Fruit fly (Drosophila melanogaster) whole organism, embryonic: ENCODE results near the gene Vps4.

Experiments used
- ATbp ChIP-seq: fragments of 200-800 bp; sonication (Bioruptor generic); optimal IDR thresholded peaks from 2 replicates; lab custom pipeline; 2017; ENCODE audit warnings: missing biosample characterization, mild to moderate bottlenecking, missing genetic modification characterization, missing genetic modification reagents
- Blimp-1 ChIP-seq: fragments of 200-800 bp; sonication (Bioruptor generic); optimal IDR thresholded peaks from 3 replicates; lab custom pipeline; 2018; ENCODE audit warnings: missing biosample characterization, missing genetic modification characterization, mild to moderate bottlenecking, moderate library complexity, missing genetic modification reagents
- CG10209 ChIP-seq: fragments of 200-800 bp; sonication (Bioruptor generic); optimal IDR thresholded peaks from 3 replicates; lab custom pipeline; 2017; ENCODE audit warnings: missing biosample characterization, mild to moderate bottlenecking, missing genetic modification characterization, missing genetic modification reagents
- CG11247 ChIP-seq: fragments of 200-800 bp; sonication (Bioruptor generic); IDR thresholded peaks from 2 replicates; pipeline ENCODE4 v1.3.6; 2022; ENCODE audit warnings: missing biosample characterization, missing genetic modification characterization
- CG13296 ChIP-seq: fragments of 200-800 bp; sonication (Bioruptor generic); optimal IDR thresholded peaks from 3 replicates; lab custom pipeline; 2018; ENCODE audit warnings: missing biosample characterization, mild to moderate bottlenecking, missing genetic modification characterization
- CG14441 ChIP-seq: fragments of 200-800 bp; sonication (Bioruptor generic); IDR thresholded peaks from 2 replicates; pipeline ENCODE4 v1.3.6; 2022; ENCODE audit warnings: missing biosample characterization, missing genetic modification characterization
- CG17829 ChIP-seq: fragments of 200-800 bp; optimal IDR thresholded peaks from 2 replicates; lab custom pipeline; 2019; ENCODE audit warnings: missing biosample characterization, mild to moderate bottlenecking, missing genetic modification characterization, moderate library complexity
- CG18262 ChIP-seq: fragments of 200-800 bp; optimal IDR thresholded peaks from 3 replicates; lab custom pipeline; 2019; ENCODE audit warnings: missing biosample characterization, mild to moderate bottlenecking, missing genetic modification characterization, moderate library complexity
- CG18599 ChIP-seq: fragments of 200-800 bp; sonication (Bioruptor generic); optimal IDR thresholded peaks from 3 replicates; lab custom pipeline; 2017; ENCODE audit warnings: missing biosample characterization, missing genetic modification characterization, mild to moderate bottlenecking, moderate library complexity, missing genetic modification reagents
- CG2129 ChIP-seq: fragments of 200-800 bp; sonication (Bioruptor generic); IDR thresholded peaks from 2 replicates; pipeline ENCODE4 v1.3.6; 2022; ENCODE audit warnings: missing biosample characterization, missing genetic modification characterization; ENCODE audit not compliant: partially characterized antibody
- CG2202 ChIP-seq: fragments of 200-800 bp; sonication (Bioruptor generic); optimal IDR thresholded peaks from 2 replicates; lab custom pipeline; 2018; ENCODE audit warnings: missing biosample characterization, mild to moderate bottlenecking, missing genetic modification characterization
- CG30403 ChIP-seq: fragments of 200-800 bp; sonication (Bioruptor generic); optimal IDR thresholded peaks from 3 replicates; lab custom pipeline; 2016; ENCODE audit warnings: missing biosample characterization, missing genetic modification characterization
- CG30431 ChIP-seq: fragments of 200-800 bp; sonication (Bioruptor generic); optimal IDR thresholded peaks from 2 replicates; lab custom pipeline; 2017; ENCODE audit warnings: missing biosample characterization, missing genetic modification characterization
- CG33213 ChIP-seq: fragments of 200-800 bp; sonication (Bioruptor generic); optimal IDR thresholded peaks from 3 replicates; lab custom pipeline; 2016; ENCODE audit warnings: missing biosample characterization, missing genetic modification characterization
- CG4404 ChIP-seq: fragments of 200-800 bp; sonication (Bioruptor generic); IDR thresholded peaks from 2 replicates; pipeline ENCODE4 v1.3.6; 2022; ENCODE audit warnings: missing biosample characterization, missing genetic modification characterization
- CG5245 ChIP-seq: fragments of 200-800 bp; sonication (Bioruptor generic); optimal IDR thresholded peaks from 3 replicates; lab custom pipeline; 2016; ENCODE audit warnings: missing biosample characterization, missing genetic modification characterization
- CG6272 ChIP-seq: fragments of 200-800 bp; sonication (Bioruptor generic); IDR thresholded peaks from 2 replicates; pipeline ENCODE4 v1.3.6; 2022; ENCODE audit warnings: missing biosample characterization, missing genetic modification characterization
- CG8089 ChIP-seq: fragments of 200-800 bp; sonication (Bioruptor generic); optimal IDR thresholded peaks from 3 replicates; lab custom pipeline; 2016; ENCODE audit warnings: missing biosample characterization, missing genetic modification characterization
- CG8290 ChIP-seq, 3 experiments: fragments of 200-800 bp; sonication (Bioruptor generic); optimal IDR thresholded peaks; 2 replicates each; lab custom pipeline; 2016 to 2019; ENCODE audit warnings: missing biosample characterization in 3 of 3, missing genetic modification characterization in 3 of 3, mild to moderate bottlenecking in 2 of 3, moderate library complexity in 1 of 3
- CG9609 ChIP-seq: fragments of 200-800 bp; sonication (Bioruptor generic); optimal IDR thresholded peaks from 3 replicates; lab custom pipeline; 2016; ENCODE audit warnings: missing biosample characterization, missing genetic modification characterization
- CG9727 ChIP-seq: fragments of 200-800 bp; sonication (Bioruptor generic); optimal IDR thresholded peaks from 3 replicates; lab custom pipeline; 2017; ENCODE audit warnings: missing biosample characterization, mild to moderate bottlenecking, missing genetic modification characterization
- CHES-1-like ChIP-seq: fragments of 200-800 bp; sonication (Bioruptor generic); optimal IDR thresholded peaks from 2 replicates; lab custom pipeline; 2016; ENCODE audit warnings: missing biosample characterization, missing genetic modification characterization
- Chrac-16 ChIP-seq: fragments of 200-800 bp; sonication (Bioruptor generic); optimal IDR thresholded peaks from 3 replicates; lab custom pipeline; 2016; ENCODE audit warnings: missing biosample characterization, missing genetic modification characterization
- CrebB ChIP-seq: fragments of 200-800 bp; sonication (Bioruptor generic); optimal IDR thresholded peaks from 3 replicates; lab custom pipeline; 2018; ENCODE audit warnings: missing biosample characterization, mild to moderate bottlenecking, missing genetic modification characterization
- Deaf1 ChIP-seq: fragments of 200-800 bp; optimal IDR thresholded peaks from 3 replicates; lab custom pipeline; 2019; ENCODE audit warnings: missing biosample characterization, mild to moderate bottlenecking, missing genetic modification characterization, moderate library complexity
- Dek ChIP-seq: fragments of 200-800 bp; sonication (Bioruptor generic); optimal IDR thresholded peaks from 3 replicates; lab custom pipeline; 2019; ENCODE audit warnings: missing biosample characterization, mild to moderate bottlenecking, missing genetic modification characterization, moderate library complexity
- Lpt ChIP-seq: fragments of >200 bp; optimal IDR thresholded peaks from 2 replicates; lab custom pipeline; 2018; ENCODE audit warnings: missing biosample characterization, missing genetic modification characterization
- MESR4 ChIP-seq: fragments of 200-800 bp; sonication (Bioruptor generic); optimal IDR thresholded peaks from 2 replicates; lab custom pipeline; 2018; ENCODE audit warnings: missing biosample characterization, mild to moderate bottlenecking, missing genetic modification characterization, moderate library complexity
- Max ChIP-seq: fragments of 200-800 bp; sonication (Bioruptor generic); optimal IDR thresholded peaks from 2 replicates; lab custom pipeline; 2016; ENCODE audit warnings: missing biosample characterization, mild to moderate bottlenecking, missing genetic modification characterization
- Nf-YC ChIP-seq: fragments of 200-800 bp; optimal IDR thresholded peaks from 3 replicates; lab custom pipeline; 2019; ENCODE audit warnings: missing biosample characterization, mild to moderate bottlenecking, missing genetic modification characterization, moderate library complexity
- Oaz ChIP-seq: fragments of 200-800 bp; sonication (Bioruptor generic); IDR thresholded peaks from 2 replicates; pipeline ENCODE4 v1.3.6; 2022; ENCODE audit warnings: missing biosample characterization, missing genetic modification characterization
- Scr ChIP-seq: fragments of 200-800 bp; sonication (Bioruptor generic); IDR thresholded peaks from 2 replicates; pipeline ENCODE4 v1.3.6; 2022; ENCODE audit warnings: missing biosample characterization, missing genetic modification characterization; ENCODE audit not compliant: partially characterized antibody
- Sox102F ChIP-seq: fragments of 200-800 bp; sonication (Bioruptor generic); optimal IDR thresholded peaks from 2 replicates; lab custom pipeline; 2018; ENCODE audit warnings: missing biosample characterization, mild to moderate bottlenecking, missing genetic modification characterization, moderate library complexity
- Spps ChIP-seq: fragments of 200-800 bp; sonication (Bioruptor generic); optimal IDR thresholded peaks from 2 replicates; lab custom pipeline; 2018; ENCODE audit warnings: missing biosample characterization, mild to moderate bottlenecking, missing genetic modification characterization
- Vsx1 ChIP-seq: fragments of 200-800 bp; sonication (Bioruptor generic); optimal IDR thresholded peaks from 2 replicates; lab custom pipeline; 2017; ENCODE audit warnings: missing biosample characterization, mild to moderate bottlenecking, missing genetic modification characterization, missing genetic modification reagents
- Xbp1 ChIP-seq: fragments of 200-800 bp; sonication (Bioruptor generic); optimal IDR thresholded peaks from 3 replicates; lab custom pipeline; 2016; ENCODE audit warnings: missing biosample characterization, mild to moderate bottlenecking, missing genetic modification characterization
- az2 ChIP-seq: fragments of 200-800 bp; sonication (Bioruptor generic); optimal IDR thresholded peaks from 3 replicates; lab custom pipeline; 2016; ENCODE audit warnings: missing biosample characterization, missing genetic modification characterization
- bowl ChIP-seq: fragments of 200-800 bp; sonication (Bioruptor generic); IDR thresholded peaks from 2 replicates; pipeline ENCODE4 v1.3.6; 2022; ENCODE audit warnings: missing biosample characterization, missing genetic modification characterization
- fd64A ChIP-seq: fragments of 200-800 bp; sonication (Bioruptor generic); optimal IDR thresholded peaks from 3 replicates; lab custom pipeline; 2018; ENCODE audit warnings: missing biosample characterization, mild to moderate bottlenecking, missing genetic modification characterization
- gfzf ChIP-seq: fragments of 200-800 bp; sonication (Bioruptor generic); optimal IDR thresholded peaks from 2 replicates; lab custom pipeline; 2016; ENCODE audit warnings: missing biosample characterization, mild to moderate bottlenecking, missing genetic modification characterization, moderate library complexity
- ham ChIP-seq: fragments of 200-800 bp; sonication (Bioruptor generic); IDR thresholded peaks from 2 replicates; pipeline ENCODE4 v1.3.6; 2022; ENCODE audit warnings: missing biosample characterization, missing genetic modification characterization
- hbn ChIP-seq: fragments of 200-800 bp; sonication (Bioruptor generic); IDR thresholded peaks from 2 replicates; pipeline ENCODE4 v1.3.6; 2022; ENCODE audit warnings: missing biosample characterization, missing genetic modification characterization; ENCODE audit not compliant: partially characterized antibody
- her ChIP-seq: fragments of 200-800 bp; sonication (Bioruptor generic); optimal IDR thresholded peaks from 2 replicates; lab custom pipeline; 2016; ENCODE audit warnings: missing biosample characterization, missing genetic modification characterization
- nerfin-1 ChIP-seq: fragments of 200-800 bp; sonication (Bioruptor generic); optimal IDR thresholded peaks from 3 replicates; lab custom pipeline; 2019; ENCODE audit warnings: missing biosample characterization, mild to moderate bottlenecking, missing genetic modification characterization, moderate library complexity
- pzg ChIP-seq: fragments of 200-800 bp; sonication (Bioruptor generic); optimal IDR thresholded peaks from 3 replicates; lab custom pipeline; 2018; ENCODE audit warnings: missing biosample characterization, mild to moderate bottlenecking, missing genetic modification characterization, moderate library complexity
- trh ChIP-seq: fragments of 200-800 bp; sonication (Bioruptor generic); optimal IDR thresholded peaks from 2 replicates; lab custom pipeline; 2016; ENCODE audit warnings: missing biosample characterization, missing genetic modification characterization
- ttk ChIP-seq: fragments of 200-800 bp; sonication (Bioruptor generic); IDR thresholded peaks from 2 replicates; pipeline ENCODE4 v2.1.2; 2022; ENCODE audit warnings: missing biosample characterization, missing genetic modification characterization
- zen ChIP-seq: fragments of 200-800 bp; sonication (Bioruptor generic); optimal IDR thresholded peaks from 3 replicates; lab custom pipeline; 2018; ENCODE audit warnings: missing biosample characterization, mild to moderate bottlenecking, missing genetic modification characterization, moderate library complexity
- zen2 ChIP-seq: fragments of 200-800 bp; sonication (Bioruptor generic); IDR thresholded peaks from 3 replicates; pipeline ENCODE4 v1.3.6; 2022; ENCODE audit warnings: missing biosample characterization, missing genetic modification characterization; ENCODE audit not compliant: partially characterized antibody

Gene Vps4

DNA sequence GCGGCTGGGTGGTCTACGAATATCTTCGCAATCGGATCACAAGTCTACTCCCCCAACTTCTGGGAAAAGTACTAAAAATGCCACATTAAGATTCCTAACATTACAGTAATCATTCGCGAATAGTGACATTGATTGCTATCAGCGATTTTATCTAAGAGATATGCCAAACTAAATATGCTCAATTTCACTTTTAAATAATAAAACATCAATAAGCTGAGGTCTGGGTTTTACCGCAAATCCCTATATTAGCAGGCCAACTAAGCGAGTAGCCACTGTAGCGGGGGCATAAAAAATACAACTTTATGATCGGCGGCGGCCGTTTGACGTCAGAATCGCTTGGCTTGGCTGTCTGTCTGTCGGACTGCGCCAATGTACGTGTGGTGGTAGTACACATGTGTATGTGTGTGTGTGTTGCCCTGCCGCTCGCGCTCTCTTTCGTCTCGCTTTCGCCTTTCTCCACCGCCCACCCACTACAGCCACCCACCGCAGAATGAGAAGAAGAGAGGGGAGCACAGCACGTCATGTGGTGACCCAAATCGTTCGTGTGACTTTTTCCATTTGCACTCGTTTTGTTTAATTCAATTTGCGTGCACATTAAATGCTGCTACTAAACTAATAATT lies 27.1 kb upstream of the Vps4 start (continued):
- TF ChIP-seq Nf-YC (tag; lab: Kevin White, UChicago) (peak; percentile 81), ATbp (GFP tag; lab: Kevin White, UChicago) (peak; percentile 96), CHES-1-like (GFP tag; lab: Kevin White, UChicago) (peak; percentile 95), Deaf1 (tag; lab: Kevin White, UChicago) (peak; percentile 69), CG33213 (peak; percentile 84), Blimp-1 (GFP tag; lab: Kevin White, UChicago) (peak; percentile 88), Oaz (peak; percentile 86), Xbp1 (GFP tag; lab: Kevin White, UChicago) (peak; percentile 98), trh (GFP tag; lab: Kevin White, UChicago) (peak; percentile 76), gfzf (no peak), Scr (no peak), CG10209 (peak; percentile 93), fd64A (peak; percentile 90), Spps (tag; lab: Kevin White, UChicago) (peak; percentile 40), hbn (GFP tag; lab: Robert Waterston, UW) (no peak), CG8089 (peak; percentile 84), zen (tag; lab: Kevin White, UChicago) (peak; percentile 66), nerfin-1 (tag; lab: Kevin White, UChicago) (peak; percentile 84), CG18599 (GFP tag; lab: Kevin White, UChicago) (peak; percentile 95), ttk (peak; percentile 94), Sox102F (peak; percentile 97), Max (GFP tag; lab: Kevin White, UChicago) (peak; percentile 77), pzg (peak; percentile 20), Vsx1 (GFP tag; lab: Kevin White, UChicago) (peak; percentile 76), CG8290 (GFP tag; optimal IDR thresholded peaks at IDR 0.05; lab: Kevin White, UChicago) (peak; percentile 87), CG8290 (tag; optimal IDR thresholded peaks at IDR 0.05; lab: Kevin White, UChicago) (peak; percentile 68 to 99), CG18262 (tag; lab: Kevin White, UChicago) (peak; percentile 90), CG17829 (peak; percentile 94), Chrac-16 (GFP tag; lab: Kevin White, UChicago) (peak; percentile 96), CrebB (tag; lab: Kevin White, UChicago) (peak; percentile 95), CG30431 (GFP tag; lab: Kevin White, UChicago) (peak; percentile 89), zen2 (no peak), ham (peak; percentile 90), CG2202 (tag; lab: Kevin White, UChicago) (peak; percentile 79), MESR4 (peak; percentile 49), CG14441 (GFP tag; lab: Robert Waterston, UW) (peak; percentile 97), CG11247 (GFP tag; lab: Robert Waterston, UW) (peak; percentile 96), CG13296 (GFP tag; lab: Kevin White, UChicago) (peak; percentile 90), Dek (peak; percentile 95), Lpt (GFP tag; lab: Kevin White, UChicago) (no peak), CG30403 (GFP tag; lab: Kevin White, UChicago) (peak; percentile 96), CG5245 (GFP tag; lab: Kevin White, UChicago) (peak; percentile 85), CG4404 (peak; percentile 90), CG6272 (GFP tag; lab: Robert Waterston, UW) (peak; percentile 89), her (GFP tag; lab: Kevin White, UChicago) (peak; percentile 90), bowl (GFP tag; lab: Robert Waterston, UW) (peak; percentile 86), CG9727 (peak; percentile 91), az2 (GFP tag; lab: Kevin White, UChicago) (peak; percentile 95), CG9609 (GFP tag; lab: Kevin White, UChicago) (peak; percentile 95), CG2129 (GFP tag; lab: Robert Waterston, UW) (no peak)
